Worm (Caenorhabditis elegans) whole organism, young adult: ENCODE results near the gene ptr-19.

Experiments
- B0019.2 ChIP-seq: fragments of 200-800 bp; sonication (Bioruptor generic); conservative IDR thresholded peaks from 2 replicates; pipeline ENCODE4 v1.3.6; 2022; ENCODE audit warnings: missing genetic modification reagents, missing genetic modification characterization, missing compliant biosample characterization
- B0261.1 ChIP-seq: sonication (generic microtip); optimal IDR thresholded peaks from 2 replicates; lab custom pipeline; 2016; ENCODE audit warnings: mild to moderate bottlenecking, missing genetic modification characterization, moderate library complexity, missing compliant biosample characterization
- D2030.7 ChIP-seq: fragments of 200-800 bp; sonication (Bioruptor generic); IDR thresholded peaks from 2 replicates; pipeline ENCODE4 v1.3.6; 2022; ENCODE audit warnings: missing genetic modification reagents, missing genetic modification characterization, missing compliant biosample characterization
- F22D6.2 ChIP-seq: sonication (generic microtip); optimal IDR thresholded peaks from 2 replicates; lab custom pipeline; 2016; ENCODE audit warnings: mild to moderate bottlenecking, missing genetic modification characterization, missing compliant biosample characterization
- F33H1.4 ChIP-seq: fragments of 200-800 bp; sonication (Bioruptor generic); IDR thresholded peaks from 2 replicates; pipeline ENCODE4 v1.3.6; 2022; ENCODE audit warnings: missing genetic modification reagents, missing genetic modification characterization, missing compliant biosample characterization
- F39B2.1 ChIP-seq: fragments of 200-800 bp; sonication (Bioruptor generic); IDR thresholded peaks from 2 replicates; pipeline ENCODE4 v1.3.6; 2022; ENCODE audit warnings: missing genetic modification reagents, missing genetic modification characterization, missing compliant biosample characterization
- F52B5.7 ChIP-seq: sonication (generic microtip); optimal IDR thresholded peaks from 2 replicates; lab custom pipeline; 2016; ENCODE audit warnings: mild to moderate bottlenecking, missing genetic modification characterization, missing compliant biosample characterization
- Y53F4B.3 ChIP-seq: fragments of 200-800 bp; sonication (Bioruptor generic); IDR thresholded peaks from 2 replicates; pipeline ENCODE4 v1.3.6; 2022; ENCODE audit warnings: missing genetic modification reagents, missing genetic modification characterization, missing compliant biosample characterization
- Y53G8AR.9 ChIP-seq: fragments of 200-800 bp; sonication (Bioruptor generic); conservative IDR thresholded peaks from 2 replicates; pipeline ENCODE4 v1.3.6; 2022; ENCODE audit warnings: missing genetic modification reagents, missing genetic modification characterization, missing compliant biosample characterization
- Y79H2A.3 ChIP-seq: fragments of 200-800 bp; sonication (Bioruptor generic); conservative IDR thresholded peaks from 2 replicates; pipeline ENCODE4 v1.3.6; 2022; ENCODE audit warnings: missing genetic modification reagents, missing genetic modification characterization, missing compliant biosample characterization
- akir-1 ChIP-seq: fragments of 200-800 bp; sonication (Bioruptor generic); optimal IDR thresholded peaks from 2 replicates; lab custom pipeline; 2018; ENCODE audit warnings: mild to moderate bottlenecking, missing genetic modification characterization, moderate library complexity, missing compliant biosample characterization
- attf-6 ChIP-seq: fragments of 200-800 bp; sonication (Bioruptor generic); IDR thresholded peaks from 2 replicates; pipeline ENCODE4 v1.3.6; 2022; ENCODE audit warnings: missing genetic modification reagents, missing genetic modification characterization, missing compliant biosample characterization
- bed-1 ChIP-seq: fragments of 200-800 bp; sonication (Bioruptor generic); IDR thresholded peaks from 2 replicates; pipeline ENCODE4 v1.3.6; 2022; ENCODE audit warnings: missing genetic modification reagents, missing genetic modification characterization, missing compliant biosample characterization
- ceh-100 ChIP-seq: fragments of 200-800 bp; sonication (Bioruptor generic); IDR thresholded peaks from 2 replicates; pipeline ENCODE4 v1.3.6; 2022; ENCODE audit warnings: missing genetic modification reagents, missing genetic modification characterization, missing compliant biosample characterization
- ceh-27 ChIP-seq: fragments of 200-800 bp; sonication (Bioruptor generic); optimal IDR thresholded peaks from 2 replicates; lab custom pipeline; 2018; ENCODE audit warnings: mild to moderate bottlenecking, missing genetic modification characterization, moderate library complexity, missing compliant biosample characterization
- ceh-40 ChIP-seq: fragments of 200-800 bp; sonication (Bioruptor generic); IDR thresholded peaks from 2 replicates; pipeline ENCODE4 v1.3.6; 2022; ENCODE audit warnings: missing genetic modification characterization, missing compliant biosample characterization
- ceh-58 ChIP-seq: fragments of 200-800 bp; sonication (Bioruptor generic); IDR thresholded peaks from 2 replicates; pipeline ENCODE4 v1.3.6; 2022; ENCODE audit warnings: missing genetic modification characterization, missing compliant biosample characterization
- ceh-79 ChIP-seq: sonication (generic microtip); optimal IDR thresholded peaks from 2 replicates; lab custom pipeline; 2017; ENCODE audit warnings: mild to moderate bottlenecking, missing genetic modification characterization, missing compliant biosample characterization
- die-1 ChIP-seq: sonication (generic microtip); optimal IDR thresholded peaks from 2 replicates; lab custom pipeline; 2016; ENCODE audit warnings: missing genotype, mild to moderate bottlenecking, missing genetic modification characterization, missing compliant biosample characterization
- dpff-1 ChIP-seq: sonication (generic microtip); optimal IDR thresholded peaks from 2 replicates; lab custom pipeline; 2017; ENCODE audit warnings: mild to moderate bottlenecking, missing genetic modification characterization, missing compliant biosample characterization
- egl-18 ChIP-seq: fragments of 200-800 bp; sonication (Bioruptor generic); IDR thresholded peaks from 2 replicates; pipeline ENCODE4 v1.3.6; 2022; ENCODE audit warnings: missing genetic modification reagents, missing genetic modification characterization, missing compliant biosample characterization
- ekl-4 ChIP-seq: fragments of 200-800 bp; sonication (Bioruptor generic); IDR thresholded peaks from 2 replicates; pipeline ENCODE4 v1.3.6; 2022; ENCODE audit warnings: missing genetic modification reagents, missing genetic modification characterization, missing compliant biosample characterization
- ets-4 ChIP-seq: fragments of 200-800 bp; sonication (Bioruptor generic); optimal IDR thresholded peaks from 2 replicates; lab custom pipeline; 2018; ENCODE audit warnings: mild to moderate bottlenecking, missing genetic modification characterization, missing compliant biosample characterization
- him-1 ChIP-seq: sonication (generic microtip); optimal IDR thresholded peaks from 2 replicates; lab custom pipeline; 2016; ENCODE audit warnings: missing genotype, missing genetic modification reagents, missing genetic modification characterization, missing compliant biosample characterization
- hlh-12 ChIP-seq: sonication (generic microtip); optimal IDR thresholded peaks from 2 replicates; lab custom pipeline; 2016; ENCODE audit warnings: missing genetic modification characterization, missing compliant biosample characterization
- hmg-1.2 ChIP-seq: fragments of 200-800 bp; sonication (Bioruptor generic); IDR thresholded peaks from 2 replicates; pipeline ENCODE4 v1.3.6; 2022; ENCODE audit warnings: missing genetic modification reagents, missing genetic modification characterization, missing compliant biosample characterization
- hmg-20 ChIP-seq: fragments of 200-800 bp; sonication (Bioruptor generic); IDR thresholded peaks from 2 replicates; pipeline ENCODE4 v1.3.6; 2022; ENCODE audit warnings: missing genetic modification reagents, missing genetic modification characterization, missing compliant biosample characterization
- hrde-1 ChIP-seq: sonication (generic microtip); optimal IDR thresholded peaks from 2 replicates; lab custom pipeline; 2016; ENCODE audit warnings: missing genetic modification characterization, mild to moderate bottlenecking, missing compliant biosample characterization, moderate library complexity, missing genotype, missing genetic modification reagents, borderline replicate concordance
- lag-1 ChIP-seq: fragments of 200-800 bp; sonication (Bioruptor generic); IDR thresholded peaks from 2 replicates; pipeline ENCODE4 v1.3.6; 2022; ENCODE audit warnings: missing genetic modification reagents, missing genetic modification characterization, missing compliant biosample characterization
- lin-54 ChIP-seq: fragments of 200-800 bp; sonication (Bioruptor generic); optimal IDR thresholded peaks from 2 replicates; lab custom pipeline; 2018; ENCODE audit warnings: mild to moderate bottlenecking, missing genetic modification characterization, missing compliant biosample characterization
- lsl-1 ChIP-seq: fragments of 200-800 bp; sonication (Bioruptor generic); optimal IDR thresholded peaks from 2 replicates; lab custom pipeline; 2018; ENCODE audit warnings: mild to moderate bottlenecking, missing genetic modification characterization, moderate library complexity, missing compliant biosample characterization
- lsy-27 ChIP-seq: sonication (generic microtip); optimal IDR thresholded peaks from 2 replicates; lab custom pipeline; 2017; ENCODE audit warnings: missing genetic modification characterization, mild to moderate bottlenecking, missing compliant biosample characterization, antibody characterized with exemption, missing genotype, borderline replicate concordance; ENCODE audit not compliant: insufficient read depth
- madf-10 ChIP-seq: sonication (generic microtip); optimal IDR thresholded peaks from 2 replicates; lab custom pipeline; 2016; ENCODE audit warnings: mild to moderate bottlenecking, missing genetic modification characterization, missing compliant biosample characterization
- madf-6 ChIP-seq: fragments of 200-800 bp; sonication (Bioruptor generic); IDR thresholded peaks from 2 replicates; pipeline ENCODE4 v1.3.6; 2022; ENCODE audit warnings: missing genetic modification reagents, missing genetic modification characterization, missing compliant biosample characterization
- madf-8 ChIP-seq: fragments of 200-800 bp; sonication (Bioruptor generic); conservative IDR thresholded peaks from 2 replicates; pipeline ENCODE4 v1.3.6; 2022; ENCODE audit warnings: missing genetic modification reagents, missing genetic modification characterization, missing compliant biosample characterization
- mel-28 ChIP-seq: sonication (generic microtip); optimal IDR thresholded peaks from 2 replicates; lab custom pipeline; 2016; ENCODE audit warnings: borderline replicate concordance, mild to moderate bottlenecking, missing genetic modification characterization, missing compliant biosample characterization
- mes-4 ChIP-seq: sonication (generic microtip); optimal IDR thresholded peaks from 2 replicates; lab custom pipeline; 2016; ENCODE audit warnings: missing genotype, missing genetic modification characterization, missing compliant biosample characterization
- nfya-1 ChIP-seq: sonication (generic microtip); optimal IDR thresholded peaks from 2 replicates; lab custom pipeline; 2017; ENCODE audit warnings: antibody characterized with exemption, missing compliant biosample characterization, missing genetic modification characterization, borderline replicate concordance; ENCODE audit not compliant: insufficient read depth
- nhr-80 ChIP-seq: sonication (generic microtip); optimal IDR thresholded peaks from 2 replicates; lab custom pipeline; 2016; ENCODE audit warnings: missing genetic modification characterization, missing compliant biosample characterization
- nhr-90 ChIP-seq: sonication (generic microtip); optimal IDR thresholded peaks from 2 replicates; lab custom pipeline; 2016; ENCODE audit warnings: missing genotype, mild to moderate bottlenecking, missing genetic modification characterization, missing compliant biosample characterization
- pha-4 ChIP-seq: fragments of 150-350 bp; sonication (generic microtip); optimal IDR thresholded peaks from 2 replicates; lab custom pipeline; 2014; ENCODE audit warnings: missing biosample characterization, missing genetic modification reagents, missing genetic modification characterization
- sea-2 ChIP-seq: fragments of 200-800 bp; sonication (Bioruptor generic); IDR thresholded peaks from 2 replicates; pipeline ENCODE4 v1.3.6; 2022; ENCODE audit warnings: missing genetic modification characterization, missing compliant biosample characterization
- snpc-4 ChIP-seq, 5 experiments: fragments of 150-350 bp in 1 of 5; sonication (generic microtip) in 4 of 5; optimal IDR thresholded peaks; 2 replicates each; lab custom pipeline; 2014 to 2018; ENCODE audit warnings: missing genetic modification characterization in 5 of 5, missing biosample characterization in 3 of 5, antibody characterized with exemption in 2 of 5, mild to moderate bottlenecking in 2 of 5, missing compliant biosample characterization in 2 of 5, missing genotype in 2 of 5, moderate library complexity in 2 of 5, missing genetic modification reagents in 1 of 5
- sptf-2 ChIP-seq: fragments of 200-800 bp; sonication (Bioruptor generic); optimal IDR thresholded peaks from 2 replicates; lab custom pipeline; 2018; ENCODE audit warnings: mild to moderate bottlenecking, missing genetic modification characterization, missing compliant biosample characterization
- unc-130 ChIP-seq: sonication (generic microtip); optimal IDR thresholded peaks from 2 replicates; lab custom pipeline; 2016; ENCODE audit warnings: missing genetic modification reagents, missing genetic modification characterization, missing compliant biosample characterization
- unc-62 ChIP-seq: fragments of 150-350 bp; optimal IDR thresholded peaks from 2 replicates; lab custom pipeline; 2014; ENCODE audit warnings: missing biosample characterization, missing genetic modification reagents, missing genetic modification characterization
- xnd-1 ChIP-seq: sonication (generic microtip); optimal IDR thresholded peaks from 2 replicates; lab custom pipeline; 2016; ENCODE audit warnings: missing genotype, missing genetic modification reagents, missing genetic modification characterization, missing compliant biosample characterization
- ztf-22 ChIP-seq: fragments of 200-800 bp; sonication (Bioruptor generic); optimal IDR thresholded peaks from 2 replicates; lab custom pipeline; 2018; ENCODE audit warnings: mild to moderate bottlenecking, missing genetic modification characterization, moderate library complexity, missing compliant biosample characterization

The ptr-19 gene

ce11 chrIII:10746406-10746807, 35.2 kb upstream of the ptr-19 start (continued):
- peak; percentile 94 for TF ChIP-seq Y53G8AR.9
- peak; percentile 73 for TF ChIP-seq F52B5.7 (tag; lab: Kevin White, UChicago)
- TF ChIP-seq madf-10 (tag; lab: Kevin White, UChicago), result no peak
- TF ChIP-seq B0019.2 (GFP tag; lab: Robert Waterston, UW), result peak; percentile 51; the same call in 1 of the 2 replicates
- peak; percentile 80 for TF ChIP-seq die-1 (tag; lab: Kevin White, UChicago)
- TF ChIP-seq hmg-20 (GFP tag; lab: Robert Waterston, UW), result no peak
- TF ChIP-seq Y79H2A.3, result peak; percentile 94
- peak; percentile 68 for TF ChIP-seq xnd-1 (tag; lab: Kevin White, UChicago)
- TF ChIP-seq unc-62 (GFP tag; lab: Kevin White, UChicago), result no peak
- TF ChIP-seq ceh-27 (GFP tag; lab: Kevin White, UChicago), result peak; percentile 14
- peak; percentile 49 for TF ChIP-seq ceh-100 (GFP tag; lab: Robert Waterston, UW)
- TF ChIP-seq unc-130 (GFP tag; lab: Kevin White, UChicago), result peak; percentile 85
- no peak for TF ChIP-seq Y53F4B.3 (GFP tag; lab: Robert Waterston, UW)
- peak; percentile 76 for TF ChIP-seq lin-54 (GFP tag; lab: Kevin White, UChicago)
- peak; percentile 86 for TF ChIP-seq madf-6
- no peak for TF ChIP-seq egl-18 (GFP tag; lab: Robert Waterston, UW)
- TF ChIP-seq ets-4 (GFP tag; lab: Kevin White, UChicago), result peak; percentile 49
- TF ChIP-seq ekl-4 (GFP tag; lab: Robert Waterston, UW), result peak; percentile 89
- TF ChIP-seq mes-4 (tag; lab: Kevin White, UChicago), result peak; percentile 18
- TF ChIP-seq hrde-1 (tag; lab: Kevin White, UChicago), result peak; percentile 98
- peak; percentile 61; the same call in 1 of the 2 replicates for TF ChIP-seq madf-8 (GFP tag; lab: Robert Waterston, UW)
- no peak for TF ChIP-seq sptf-2 (GFP tag; lab: Kevin White, UChicago)
- TF ChIP-seq sea-2 (GFP tag; lab: Robert Waterston, UW), result no peak
- peak; percentile 61 for TF ChIP-seq lsl-1 (GFP tag; lab: Kevin White, UChicago)
- TF ChIP-seq F39B2.1 (GFP tag; lab: Robert Waterston, UW), result peak; percentile 82
- TF ChIP-seq dpff-1 (tag; lab: Kevin White, UChicago), result peak; percentile 18
- no peak for TF ChIP-seq akir-1 (GFP tag; lab: Kevin White, UChicago)
- no peak for TF ChIP-seq B0261.1 (tag; lab: Kevin White, UChicago)
- TF ChIP-seq D2030.7 (GFP tag; lab: Robert Waterston, UW), result peak; percentile 77
- TF ChIP-seq ceh-79 (tag; lab: Kevin White, UChicago), result no peak
- TF ChIP-seq nhr-80 (tag; lab: Kevin White, UChicago), result no peak
- peak; percentile 51 for TF ChIP-seq F33H1.4 (GFP tag; lab: Robert Waterston, UW)
- TF ChIP-seq nhr-90 (tag; lab: Kevin White, UChicago), result peak; percentile 43
- peak; percentile 25 for TF ChIP-seq ztf-22 (GFP tag; lab: Kevin White, UChicago)
- TF ChIP-seq ceh-40 (GFP tag; lab: Robert Waterston, UW), result peak; percentile 70; the same call in 1 of the 2 replicates
- peak; percentile 87 for TF ChIP-seq attf-6
- no peak for TF ChIP-seq lag-1 (GFP tag; lab: Robert Waterston, UW)
- TF ChIP-seq pha-4 (tag; lab: Kevin White, UChicago), result no peak
- peak; percentile 71; the same call in 1 of the 2 replicates for TF ChIP-seq ceh-58 (GFP tag; lab: Robert Waterston, UW)
- TF ChIP-seq F22D6.2 (tag; lab: Kevin White, UChicago), result no peak
- no peak for TF ChIP-seq nfya-1 (tag; lab: Kevin White, UChicago)
- peak; percentile 39; the same call in 1 of the 2 replicates for TF ChIP-seq hmg-1.2 (GFP tag; lab: Robert Waterston, UW)
- no peak for TF ChIP-seq snpc-4 (GFP tag; optimal IDR thresholded peaks at IDR 0.05; lab: Kevin White, UChicago)
- peak in 1 of 4 experiments; percentile 56 for TF ChIP-seq snpc-4 (tag; optimal IDR thresholded peaks at IDR 0.05; lab: Kevin White, UChicago)
- no peak for TF ChIP-seq lsy-27 (tag; lab: Kevin White, UChicago)
- TF ChIP-seq mel-28, result no peak
- peak; percentile 69 for TF ChIP-seq him-1 (tag; lab: Kevin White, UChicago)
- TF ChIP-seq hlh-12 (tag; lab: Kevin White, UChicago), result peak; percentile 50
- TF ChIP-seq bed-1, result no peak
